Worm (Caenorhabditis elegans) whole organism, young adult: ENCODE data around the gene moa-1.

ENCODE experiments used
- C06A6.2 ChIP-seq: fragments of 200-800 bp; sonication (Bioruptor generic); conservative IDR thresholded peaks from 2 replicates; pipeline ENCODE4 v1.3.6; 2022; ENCODE audit warnings: missing genetic modification characterization, missing compliant biosample characterization
- D2030.7 ChIP-seq: fragments of 200-800 bp; sonication (Bioruptor generic); IDR thresholded peaks from 2 replicates; pipeline ENCODE4 v1.3.6; 2022; ENCODE audit warnings: missing genetic modification reagents, missing genetic modification characterization, missing compliant biosample characterization
- F10E7.11 ChIP-seq: sonication (generic microtip); optimal IDR thresholded peaks from 2 replicates; lab custom pipeline; 2017; ENCODE audit warnings: mild to moderate bottlenecking, missing genetic modification characterization, moderate library complexity, missing compliant biosample characterization
- F33H1.4 ChIP-seq: fragments of 200-800 bp; sonication (Bioruptor generic); IDR thresholded peaks from 2 replicates; pipeline ENCODE4 v1.3.6; 2022; ENCODE audit warnings: missing genetic modification reagents, missing genetic modification characterization, missing compliant biosample characterization
- F37B4.10 ChIP-seq: fragments of 200-800 bp; sonication (Bioruptor generic); IDR thresholded peaks from 2 replicates; pipeline ENCODE4 v1.3.6; 2022; ENCODE audit warnings: missing genetic modification characterization, missing compliant biosample characterization
- F39B2.1 ChIP-seq: fragments of 200-800 bp; sonication (Bioruptor generic); IDR thresholded peaks from 2 replicates; pipeline ENCODE4 v1.3.6; 2022; ENCODE audit warnings: missing genetic modification reagents, missing genetic modification characterization, missing compliant biosample characterization
- F57A8.1 ChIP-seq: fragments of 200-800 bp; sonication (Bioruptor generic); optimal IDR thresholded peaks from 2 replicates; lab custom pipeline; 2018; ENCODE audit warnings: mild to moderate bottlenecking, missing genetic modification characterization, moderate library complexity, missing compliant biosample characterization
- F57C9.4 ChIP-seq: sonication (generic microtip); optimal IDR thresholded peaks from 2 replicates; lab custom pipeline; 2017; ENCODE audit warnings: mild to moderate bottlenecking, missing genetic modification characterization, missing compliant biosample characterization
- T07F8.4 ChIP-seq: sonication (generic microtip); optimal IDR thresholded peaks from 2 replicates; lab custom pipeline; 2016; ENCODE audit warnings: mild to moderate bottlenecking, missing genetic modification characterization, moderate library complexity, missing compliant biosample characterization
- T26A5.8 ChIP-seq: sonication (generic microtip); optimal IDR thresholded peaks from 2 replicates; lab custom pipeline; 2016; ENCODE audit warnings: missing genetic modification characterization, missing compliant biosample characterization
- Y56A3A.18 ChIP-seq: fragments of 200-800 bp; sonication (Bioruptor generic); IDR thresholded peaks from 2 replicates; pipeline ENCODE4 v1.3.6; 2022; ENCODE audit warnings: missing genetic modification reagents, missing genetic modification characterization, missing compliant biosample characterization
- Y79H2A.3 ChIP-seq: fragments of 200-800 bp; sonication (Bioruptor generic); conservative IDR thresholded peaks from 2 replicates; pipeline ENCODE4 v1.3.6; 2022; ENCODE audit warnings: missing genetic modification reagents, missing genetic modification characterization, missing compliant biosample characterization
- aptf-2 ChIP-seq: fragments of 200-800 bp; sonication (Bioruptor generic); conservative IDR thresholded peaks from 2 replicates; pipeline ENCODE4 v1.3.6; 2022; ENCODE audit warnings: missing genetic modification reagents, missing genetic modification characterization, missing compliant biosample characterization
- aptf-3 ChIP-seq: fragments of 200-800 bp; sonication (Bioruptor generic); IDR thresholded peaks from 2 replicates; pipeline ENCODE4 v1.3.6; 2022; ENCODE audit warnings: missing genetic modification characterization, missing compliant biosample characterization
- athp-1 ChIP-seq: sonication (generic microtip); optimal IDR thresholded peaks from 2 replicates; lab custom pipeline; 2017; ENCODE audit warnings: mild to moderate bottlenecking, missing genetic modification characterization, missing compliant biosample characterization
- attf-6 ChIP-seq: fragments of 200-800 bp; sonication (Bioruptor generic); IDR thresholded peaks from 2 replicates; pipeline ENCODE4 v1.3.6; 2022; ENCODE audit warnings: missing genetic modification reagents, missing genetic modification characterization, missing compliant biosample characterization
- ccch-3 ChIP-seq: fragments of 200-800 bp; sonication (Bioruptor generic); optimal IDR thresholded peaks from 2 replicates; lab custom pipeline; 2018; ENCODE audit warnings: mild to moderate bottlenecking, missing genetic modification characterization, missing compliant biosample characterization
- ceh-40 ChIP-seq: fragments of 200-800 bp; sonication (Bioruptor generic); IDR thresholded peaks from 2 replicates; pipeline ENCODE4 v1.3.6; 2022; ENCODE audit warnings: missing genetic modification characterization, missing compliant biosample characterization
- dox-1 ChIP-seq: fragments of 200-800 bp; sonication (Bioruptor generic); IDR thresholded peaks from 2 replicates; pipeline ENCODE4 v1.3.6; 2022; ENCODE audit warnings: missing genetic modification reagents, missing genetic modification characterization, missing compliant biosample characterization
- hmg-1.2 ChIP-seq: fragments of 200-800 bp; sonication (Bioruptor generic); IDR thresholded peaks from 2 replicates; pipeline ENCODE4 v1.3.6; 2022; ENCODE audit warnings: missing genetic modification reagents, missing genetic modification characterization, missing compliant biosample characterization
- let-526 ChIP-seq: fragments of 200-800 bp; sonication (Bioruptor generic); IDR thresholded peaks from 2 replicates; pipeline ENCODE4 v1.3.6; 2022; ENCODE audit warnings: missing genetic modification reagents, missing genetic modification characterization, missing compliant biosample characterization
- lin-26 ChIP-seq: fragments of 200-800 bp; sonication (Bioruptor generic); IDR thresholded peaks from 2 replicates; pipeline ENCODE4 v1.3.6; 2022; ENCODE audit warnings: missing genetic modification reagents, missing genetic modification characterization, missing compliant biosample characterization
- lin-35 ChIP-seq, 3 experiments: fragments of 150-350 bp in 2 of 3; sonication (generic microtip) in 1 of 3; optimal IDR thresholded peaks; 2 replicates each; lab custom pipeline; 2014 to 2018; ENCODE audit warnings: missing biosample characterization in 3 of 3, missing genetic modification characterization in 3 of 3, missing genetic modification reagents in 3 of 3
- lin-54 ChIP-seq: fragments of 200-800 bp; sonication (Bioruptor generic); optimal IDR thresholded peaks from 2 replicates; lab custom pipeline; 2018; ENCODE audit warnings: mild to moderate bottlenecking, missing genetic modification characterization, missing compliant biosample characterization
- madf-3 ChIP-seq: fragments of 200-800 bp; sonication (Bioruptor generic); IDR thresholded peaks from 2 replicates; pipeline ENCODE4 v1.3.6; 2022; ENCODE audit warnings: missing genetic modification reagents, missing genetic modification characterization, missing compliant biosample characterization
- madf-8 ChIP-seq: fragments of 200-800 bp; sonication (Bioruptor generic); conservative IDR thresholded peaks from 2 replicates; pipeline ENCODE4 v1.3.6; 2022; ENCODE audit warnings: missing genetic modification reagents, missing genetic modification characterization, missing compliant biosample characterization
- mcd-1 ChIP-seq: fragments of 200-800 bp; sonication (Bioruptor generic); IDR thresholded peaks from 2 replicates; pipeline ENCODE4 v1.3.6; 2022; ENCODE audit warnings: missing genetic modification reagents, missing genetic modification characterization, missing compliant biosample characterization
- mes-4 ChIP-seq: sonication (generic microtip); optimal IDR thresholded peaks from 2 replicates; lab custom pipeline; 2016; ENCODE audit warnings: missing genotype, missing genetic modification characterization, missing compliant biosample characterization
- zfh-2 ChIP-seq: fragments of 200-800 bp; sonication (Bioruptor generic); conservative IDR thresholded peaks from 2 replicates; pipeline ENCODE4 v1.3.6; 2022; ENCODE audit warnings: missing genetic modification reagents, missing genetic modification characterization, missing compliant biosample characterization
- zim-3 ChIP-seq: sonication (generic microtip); optimal IDR thresholded peaks from 2 replicates; lab custom pipeline; 2017; ENCODE audit warnings: mild to moderate bottlenecking, missing genetic modification characterization, moderate library complexity, missing compliant biosample characterization
- ztf-25 ChIP-seq: fragments of 200-800 bp; sonication (Bioruptor generic); IDR thresholded peaks from 2 replicates; pipeline ENCODE4 v1.3.6; 2022; ENCODE audit warnings: missing genetic modification reagents, missing genetic modification characterization, missing compliant biosample characterization
- ztf-26 ChIP-seq: sonication (generic microtip); optimal IDR thresholded peaks from 2 replicates; lab custom pipeline; 2017; ENCODE audit warnings: missing genetic modification characterization, missing compliant biosample characterization

moa-1 gene

ce11 chrIII:1969802-1970201 lies at the start of gene moa-1:
moa-1 (minus strand) TSS chrIII:1969902.
- no peak for TF ChIP-seq F37B4.10 (GFP tag; lab: Robert Waterston, UW)

ce11 chrIII:2015494-2015893 lies 45.8 kb upstream of the moa-1 start:
- TF ChIP-seq lin-35 (GFP tag; optimal IDR thresholded peaks at IDR 0.05; lab: Kevin White, UChicago) = no peak
- no peak for TF ChIP-seq mes-4
- TF ChIP-seq F10E7.11 (tag; lab: Kevin White, UChicago) = no peak
- TF ChIP-seq ceh-40 (GFP tag; lab: Robert Waterston, UW) = no peak
- TF ChIP-seq C06A6.2 (GFP tag; lab: Robert Waterston, UW) = no peak
- TF ChIP-seq T26A5.8 (tag; lab: Kevin White, UChicago) = no peak
- no peak for TF ChIP-seq lin-26 (GFP tag; lab: Robert Waterston, UW)
- TF ChIP-seq ztf-26 (tag; lab: Kevin White, UChicago) = no peak
- TF ChIP-seq T07F8.4 = no peak
- TF ChIP-seq lin-54 = no peak
- TF ChIP-seq D2030.7 (GFP tag; lab: Robert Waterston, UW) = no peak
- TF ChIP-seq mcd-1 (GFP tag; lab: Robert Waterston, UW) = no peak
- TF ChIP-seq dox-1 (GFP tag; lab: Robert Waterston, UW) = no peak
- no peak for TF ChIP-seq attf-6 (GFP tag; lab: Robert Waterston, UW)
- no peak for TF ChIP-seq Y79H2A.3 (GFP tag; lab: Robert Waterston, UW)
- no peak for TF ChIP-seq Y56A3A.18 (GFP tag; lab: Robert Waterston, UW)

ce11 chrIII:2013156-2013854 lies 43.6 kb upstream of the moa-1 start:
- TF ChIP-seq aptf-3 = 0 out of 2 replicates have a peak, but pooled peaks have one; percentile 23
- no peak for TF ChIP-seq F33H1.4 (GFP tag; lab: Robert Waterston, UW)
- TF ChIP-seq, all 124 proteins: peak for 1

- TF ChIP-seq ztf-25 (no peak), lin-26 (GFP tag; lab: Robert Waterston, UW) (no peak)
Observed at ce11 chrIII:2012561-2012960, 42.9 kb upstream of the moa-1 start.

ce11 chrIII:2008894-2009293 lies 39.2 kb upstream of the moa-1 start:
- TF ChIP-seq dox-1 (GFP tag; lab: Robert Waterston, UW) (no peak), ccch-3 (GFP tag; lab: Kevin White, UChicago) (no peak), F57A8.1 (GFP tag; lab: Kevin White, UChicago) (no peak), F57C9.4 (tag; lab: Kevin White, UChicago) (no peak), aptf-2 (GFP tag; lab: Robert Waterston, UW) (no peak), madf-3 (GFP tag; lab: Robert Waterston, UW) (no peak), madf-8 (GFP tag; lab: Robert Waterston, UW) (no peak)

- no peak for TF ChIP-seq ztf-25
- TF ChIP-seq athp-1 = no peak
- no peak for TF ChIP-seq let-526 (GFP tag; lab: Robert Waterston, UW)
- no peak for TF ChIP-seq F39B2.1 (GFP tag; lab: Robert Waterston, UW)
- TF ChIP-seq hmg-1.2 = no peak
- TF ChIP-seq zfh-2 = peak; percentile 67
- TF ChIP-seq zim-3 (tag; lab: Kevin White, UChicago) = no peak
- TF ChIP-seq, all 124 proteins: peak for 1
Observed at ce11 chrIII:2008334-2008733, 38.6 kb upstream of the moa-1 start.
